Worm (Caenorhabditis elegans): Measurements from ENCODE around the gene H40L08.1.

The H40L08.1 gene

DNA sequence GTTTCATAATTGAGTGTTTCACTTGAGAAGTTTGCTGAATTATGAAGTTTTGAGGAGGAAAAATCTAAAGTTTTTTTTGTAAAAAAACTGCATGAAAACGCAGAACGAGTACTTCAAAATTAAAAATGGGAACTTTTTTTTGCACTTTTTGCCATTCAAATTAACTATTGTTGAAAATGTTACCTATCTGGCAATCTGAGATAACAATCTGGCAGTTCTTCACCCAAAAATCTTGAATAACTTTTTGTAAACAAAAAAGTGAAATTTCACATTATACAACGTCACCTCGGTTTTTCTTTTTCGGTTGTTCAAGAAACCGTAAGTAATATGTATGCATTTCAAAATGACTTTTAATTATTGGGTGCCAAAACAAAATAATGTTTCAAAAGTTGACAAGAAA is 41.3 kb downstream of the H40L08.1 start:
- TF ChIP-seq nhr-25 (tag; optimal IDR thresholded peaks at IDR 0.05) (peak; percentile 20), blmp-1 (tag; optimal IDR thresholded peaks at IDR 0.05; ENCODE audit: insufficient read depth) (peak; percentile 1), mdl-1 (tag; optimal IDR thresholded peaks at IDR 0.05) (no peak), ceh-16 (tag; optimal IDR thresholded peaks at IDR 0.05) (peak; percentile 30)

DNA sequence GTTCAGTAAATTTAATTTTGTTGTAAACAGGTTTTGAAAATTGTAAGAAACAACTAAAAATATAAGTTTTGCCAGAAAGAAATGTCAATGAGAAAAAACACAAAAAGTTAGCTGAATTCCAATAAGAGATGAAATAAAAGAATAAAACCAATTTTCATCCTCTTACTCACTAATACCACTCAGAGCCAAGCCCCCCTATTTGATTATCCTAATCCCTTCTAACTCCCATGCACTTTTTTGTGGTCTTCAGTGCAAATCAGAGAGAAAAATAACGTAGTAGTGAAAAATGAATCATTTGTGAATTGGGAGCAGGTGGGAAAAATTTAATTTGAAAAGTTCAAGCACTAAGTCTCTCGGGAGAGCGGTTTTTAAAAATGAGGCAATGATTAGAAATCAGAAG is 42.5 kb downstream of the H40L08.1 start:
- no peak for TF ChIP-seq ztf-4 (tag; optimal IDR thresholded peaks at IDR 0.05)
- TF ChIP-seq egl-27 (tag; optimal IDR thresholded peaks at IDR 0.05) = peak; percentile 27

DNA sequence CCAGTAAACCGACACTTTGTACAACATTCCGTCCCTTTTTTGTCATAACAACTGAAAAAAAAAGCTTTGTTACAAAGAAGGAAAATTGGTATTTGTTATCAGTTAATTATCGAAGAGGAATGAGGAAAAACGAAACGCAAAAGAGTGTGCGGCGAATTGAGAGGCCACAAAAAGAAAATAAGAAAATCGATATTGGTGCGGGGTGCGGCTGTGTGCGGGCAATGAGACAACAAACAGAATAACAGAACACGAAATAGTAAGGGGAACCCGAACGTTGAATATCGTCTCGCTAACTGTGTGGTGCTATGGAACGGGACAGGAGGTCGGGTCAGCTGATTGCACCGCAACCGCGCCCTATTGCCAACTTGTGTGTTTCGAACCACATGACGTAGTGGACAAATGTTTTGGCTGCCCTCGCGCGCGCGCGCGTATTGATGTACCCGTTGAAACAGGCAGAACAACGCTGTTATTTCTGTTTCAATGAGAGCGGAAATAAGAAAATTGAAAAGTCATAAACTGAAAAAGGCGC is 43.3 kb downstream of the H40L08.1 start, which contains the start of gene C18B12.4:
Gene C18B12.4, minus strand, starts transcription at position 51 of the 529 bp plus-strand sequence.
- TF ChIP-seq dmd-4 (tag; optimal IDR thresholded peaks at IDR 0.05) (no peak), sma-3 (GFP tag; optimal IDR thresholded peaks at IDR 0.05) (peak; percentile 88), snpc-4 (tag; optimal IDR thresholded peaks at IDR 0.05) (peak; percentile 78), blmp-1 (tag; optimal IDR thresholded peaks at IDR 0.05; ENCODE audit: insufficient read depth) (peak; percentile 61), alr-1 (tag; optimal IDR thresholded peaks at IDR 0.05) (no peak), ceh-16 (tag; optimal IDR thresholded peaks at IDR 0.05) (peak; percentile 85), skn-1 (tag; optimal IDR thresholded peaks at IDR 0.05) (no peak), unc-39 (tag; optimal IDR thresholded peaks at IDR 0.05) (no peak), crh-2 (tag; optimal IDR thresholded peaks at IDR 0.05) (peak; percentile 91), sma-9 (GFP tag; optimal IDR thresholded peaks at IDR 0.05) (peak; percentile 89), sma-9 (tag; optimal IDR thresholded peaks at IDR 0.05) (no peak), zag-1 (tag; optimal IDR thresholded peaks at IDR 0.05) (peak; percentile 62), nhr-21 (tag; optimal IDR thresholded peaks at IDR 0.05) (peak; percentile 79), nhr-129 (tag; optimal IDR thresholded peaks at IDR 0.05) (peak; percentile 94), nhr-6 (tag; optimal IDR thresholded peaks at IDR 0.05) (peak; percentile 42), egl-27 (tag; optimal IDR thresholded peaks at IDR 0.05) (peak; percentile 8), mab-5 (tag; optimal IDR thresholded peaks at IDR 0.05) (peak; percentile 38), Y55F3AM.14 (GFP tag; optimal IDR thresholded peaks at IDR 0.05) (peak; percentile 85), peb-1 (tag; optimal IDR thresholded peaks at IDR 0.05) (no peak), ztf-1 (GFP tag; conservative IDR thresholded peaks at IDR 0.05) (no peak), F13H6.1 (tag; optimal IDR thresholded peaks at IDR 0.05) (peak; percentile 85), lin-13 (GFP tag; optimal IDR thresholded peaks at IDR 0.05) (peak; percentile 72), fos-1 (tag; optimal IDR thresholded peaks at IDR 0.05) (peak; percentile 51), ceh-82 (tag; optimal IDR thresholded peaks at IDR 0.05) (peak; percentile 26), lsy-2 (tag; optimal IDR thresholded peaks at IDR 0.05) (peak; percentile 15 to 83), sem-4 (tag; optimal IDR thresholded peaks at IDR 0.05) (peak; percentile 79), lin-39 (tag; optimal IDR thresholded peaks at IDR 0.05) (no peak), nhr-23 (tag; optimal IDR thresholded peaks at IDR 0.05) (no peak), ama-1 (optimal IDR thresholded peaks at IDR 0.05) (peak; percentile 39), unc-62 (GFP tag; optimal IDR thresholded peaks at IDR 0.05) (no peak), aly-2 (tag; optimal IDR thresholded peaks at IDR 0.05) (no peak), nhr-11 (tag; optimal IDR thresholded peaks at IDR 0.05) (no peak), elt-1 (tag; optimal IDR thresholded peaks at IDR 0.05) (no peak), nhr-77 (tag; optimal IDR thresholded peaks at IDR 0.05) (no peak), unc-55 (GFP tag; optimal IDR thresholded peaks at IDR 0.05) (peak; percentile 55), ztf-11 (tag; optimal IDR thresholded peaks at IDR 0.05) (no peak), elt-3 (tag; optimal IDR thresholded peaks at IDR 0.05) (no peak), nhr-25 (tag; optimal IDR thresholded peaks at IDR 0.05) (peak; percentile 90), nhr-10 (tag; optimal IDR thresholded peaks at IDR 0.05) (no peak), C34F6.9 (tag; optimal IDR thresholded peaks at IDR 0.05) (peak; percentile 90), ZK546.5 (tag; optimal IDR thresholded peaks at IDR 0.05) (no peak), ztf-4 (tag; optimal IDR thresholded peaks at IDR 0.05) (peak; percentile 65), nhr-12 (tag; optimal IDR thresholded peaks at IDR 0.05) (no peak), mbf-1 (tag; optimal IDR thresholded peaks at IDR 0.05) (no peak), mdl-1 (tag; optimal IDR thresholded peaks at IDR 0.05) (peak; percentile 22 to 83), R02D3.7 (tag; optimal IDR thresholded peaks at IDR 0.05) (no peak), nhr-237 (tag; optimal IDR thresholded peaks at IDR 0.05) (no peak), gmeb-1 (tag; optimal IDR thresholded peaks at IDR 0.05) (peak; percentile 0), lin-11 (tag; optimal IDR thresholded peaks at IDR 0.05) (peak; percentile 79)
